Fruit fly (Drosophila melanogaster): Measurements from ENCODE around the gene Chsy.

DNA sequence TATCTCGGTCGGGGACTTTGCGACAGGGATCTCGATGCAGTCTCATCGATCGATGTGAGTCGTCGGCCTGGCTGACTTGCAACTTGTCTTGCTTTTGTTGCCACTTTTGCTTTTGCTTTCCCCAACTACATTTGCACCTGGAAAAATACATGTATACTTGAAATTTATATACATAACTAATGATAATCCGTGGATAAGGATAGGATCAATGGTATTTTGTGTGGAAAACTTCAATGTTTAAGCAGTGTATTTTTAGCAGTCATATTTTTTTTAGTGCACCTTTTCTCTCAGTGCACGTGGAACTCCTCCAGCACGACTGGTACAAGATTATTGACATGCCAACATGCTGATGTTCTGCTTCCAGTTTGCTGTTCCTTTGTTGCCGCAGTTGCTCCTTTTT, 45.7 kb upstream of the Chsy start:
- no peak for TF ChIP-seq CG16779 (tag; optimal IDR thresholded peaks at IDR 0.05)
- TF ChIP-seq dac (GFP tag; optimal IDR thresholded peaks at IDR 0.05) = no peak
- TF ChIP-seq Hr39 (GFP tag; optimal IDR thresholded peaks at IDR 0.05) = no peak
- no peak for TF ChIP-seq CG9139 (GFP tag; optimal IDR thresholded peaks at IDR 0.05)
- no peak for TF ChIP-seq ss (GFP tag; optimal IDR thresholded peaks at IDR 0.05)
- no peak for TF ChIP-seq Sox102F (GFP tag; optimal IDR thresholded peaks at IDR 0.05)
- TF ChIP-seq lz (GFP tag; optimal IDR thresholded peaks at IDR 0.05) = no peak
- peak; percentile 47 for TF ChIP-seq Ets96B (tag; optimal IDR thresholded peaks at IDR 0.05)
- peak; percentile 17 for TF ChIP-seq fd59A (GFP tag; optimal IDR thresholded peaks at IDR 0.05)
- TF ChIP-seq topi (GFP tag; optimal IDR thresholded peaks at IDR 0.05) = no peak
- TF ChIP-seq CG31627 (GFP tag; optimal IDR thresholded peaks at IDR 0.05) = no peak
- TF ChIP-seq CG6163 (GFP tag; IDR thresholded peaks at IDR 0.05) = peak; percentile 81

All from whole organism, prepupa.